Worm (Caenorhabditis elegans) whole organism, L4 larva: Measurements from ENCODE around the gene R13H4.7.

Experiments used
- D1046.2 ChIP-seq: fragments of 200-800 bp; sonication (Bioruptor generic); IDR thresholded peaks from 2 replicates; pipeline ENCODE4 v1.3.6; 2022; ENCODE audit warnings: missing genetic modification characterization, missing compliant biosample characterization
- F37D6.2 ChIP-seq: sonication (generic microtip); optimal IDR thresholded peaks from 2 replicates; lab custom pipeline; 2016; ENCODE audit warnings: mild to moderate bottlenecking, missing genetic modification characterization, missing compliant biosample characterization
- T26A8.4 ChIP-seq: fragments of 200-800 bp; sonication (Bioruptor generic); IDR thresholded peaks from 2 replicates; pipeline ENCODE4 v1.3.6; 2022; ENCODE audit warnings: missing genetic modification characterization, missing compliant biosample characterization
- Y105C5A.15 ChIP-seq: fragments of 200-800 bp; sonication (Bioruptor generic); IDR thresholded peaks from 2 replicates; pipeline ENCODE4 v1.3.6; 2022; ENCODE audit warnings: missing genetic modification characterization, missing compliant biosample characterization
- Y48G9A.11 ChIP-seq: fragments of 200-800 bp; sonication (Bioruptor generic); IDR thresholded peaks from 2 replicates; pipeline ENCODE4 v1.3.6; 2022; ENCODE audit warnings: missing genetic modification reagents, missing genetic modification characterization, missing compliant biosample characterization
- Y5F2A.4 ChIP-seq: fragments of 200-800 bp; sonication (Bioruptor generic); optimal IDR thresholded peaks from 2 replicates; lab custom pipeline; 2018; ENCODE audit warnings: mild to moderate bottlenecking, missing genetic modification characterization, missing compliant biosample characterization
- Y75B8A.6 ChIP-seq: fragments of 200-800 bp; sonication (Bioruptor generic); IDR thresholded peaks from 2 replicates; pipeline ENCODE4 v1.3.6; 2022; ENCODE audit warnings: missing genetic modification reagents, missing genetic modification characterization, missing compliant biosample characterization
- aha-1 ChIP-seq: fragments of 150-350 bp; peaks from one replicate; lab custom pipeline; 2014; ENCODE audit warnings: missing biosample characterization, missing genetic modification characterization
- arid-1 ChIP-seq: fragments of 200-800 bp; sonication (Bioruptor generic); conservative IDR thresholded peaks from 2 replicates; pipeline ENCODE4 v1.3.6; 2022; ENCODE audit warnings: missing genetic modification reagents, missing genetic modification characterization, missing compliant biosample characterization
- attf-4 ChIP-seq: sonication (generic microtip); optimal IDR thresholded peaks from 3 replicates; lab custom pipeline; 2017; ENCODE audit warnings: missing biosample characterization, missing genetic modification characterization
- ceh-20 ChIP-seq: fragments of 200-800 bp; sonication (Bioruptor generic); IDR thresholded peaks from 2 replicates; pipeline ENCODE4 v1.3.6; 2022; ENCODE audit warnings: missing genetic modification reagents, missing genetic modification characterization, missing compliant biosample characterization
- ceh-44 ChIP-seq: fragments of 200-800 bp; sonication (Bioruptor generic); IDR thresholded peaks from 2 replicates; pipeline ENCODE4 v1.3.6; 2022; ENCODE audit warnings: missing genetic modification reagents, missing genetic modification characterization, missing compliant biosample characterization
- daf-16 ChIP-seq, 3 experiments: sonication (generic microtip); optimal IDR thresholded peaks; 2 replicates each; lab custom pipeline; 2016 to 2017; ENCODE audit warnings: missing genetic modification characterization in 3 of 3, missing genetic modification reagents in 3 of 3, mild to moderate bottlenecking in 2 of 3, missing compliant biosample characterization in 2 of 3, missing biosample characterization in 1 of 3, moderate library complexity in 1 of 3
- duxl-1 ChIP-seq: sonication (generic microtip); optimal IDR thresholded peaks from 2 replicates; lab custom pipeline; 2016; ENCODE audit warnings: mild to moderate bottlenecking, missing genetic modification characterization, moderate library complexity, missing compliant biosample characterization; ENCODE audit not compliant: poor library complexity
- dve-1 ChIP-seq: sonication (generic microtip); optimal IDR thresholded peaks from 2 replicates; lab custom pipeline; 2017; ENCODE audit warnings: antibody characterized with exemption, mild to moderate bottlenecking, missing genetic modification characterization, missing compliant biosample characterization; ENCODE audit not compliant: insufficient read depth
- fkh-10 ChIP-seq: fragments of 150-350 bp; optimal IDR thresholded peaks from 2 replicates; lab custom pipeline; 2014; ENCODE audit warnings: missing biosample characterization, missing genetic modification reagents, missing genetic modification characterization
- lin-38 ChIP-seq: fragments of 200-800 bp; sonication (Bioruptor generic); IDR thresholded peaks from 2 replicates; pipeline ENCODE4 v1.3.6; 2022; ENCODE audit warnings: missing genetic modification reagents, missing genetic modification characterization, missing compliant biosample characterization
- madf-9 ChIP-seq: fragments of 200-800 bp; sonication (Bioruptor generic); conservative IDR thresholded peaks from 2 replicates; pipeline ENCODE4 v1.3.6; 2022; ENCODE audit warnings: missing genetic modification reagents, missing genetic modification characterization, missing compliant biosample characterization
- mdt-29 ChIP-seq: fragments of 200-800 bp; sonication (Bioruptor generic); IDR thresholded peaks from 2 replicates; pipeline ENCODE4 v1.3.6; 2022; ENCODE audit warnings: missing genetic modification reagents, missing genetic modification characterization, missing compliant biosample characterization
- mes-2 ChIP-seq: sonication (generic microtip); optimal IDR thresholded peaks from 2 replicates; lab custom pipeline; 2016; ENCODE audit warnings: missing genotype, mild to moderate bottlenecking, missing genetic modification characterization, missing compliant biosample characterization; ENCODE audit not compliant: poor library complexity, severe bottlenecking
- nhr-111 ChIP-seq: fragments of 200-800 bp; sonication (Bioruptor generic); optimal IDR thresholded peaks from 2 replicates; lab custom pipeline; 2018; ENCODE audit warnings: mild to moderate bottlenecking, missing genetic modification characterization, missing compliant biosample characterization
- nhr-28 ChIP-seq: fragments of 150-350 bp; optimal IDR thresholded peaks from 2 replicates; lab custom pipeline; 2014; ENCODE audit warnings: missing biosample characterization, missing genetic modification characterization
- nhr-41 ChIP-seq: fragments of 200-800 bp; sonication (Bioruptor generic); IDR thresholded peaks from 2 replicates; pipeline ENCODE4 v1.3.6; 2022; ENCODE audit warnings: missing genetic modification reagents, missing genetic modification characterization, missing compliant biosample characterization
- nhr-42 ChIP-seq: fragments of 200-800 bp; sonication (Bioruptor generic); IDR thresholded peaks from 2 replicates; pipeline ENCODE4 v1.3.6; 2022; ENCODE audit warnings: missing genetic modification characterization, missing compliant biosample characterization
- nhr-48 ChIP-seq: sonication (generic microtip); optimal IDR thresholded peaks from 2 replicates; lab custom pipeline; 2016; ENCODE audit warnings: mild to moderate bottlenecking, missing genetic modification characterization, missing compliant biosample characterization
- nhr-77 ChIP-seq: fragments of 150-350 bp; optimal IDR thresholded peaks from 2 replicates; lab custom pipeline; 2014; ENCODE audit warnings: missing biosample characterization, missing genetic modification characterization
- pha-4 ChIP-seq, 2 experiments: fragments of 150-350 bp in 1 of 2; fragments of 200-800 bp in 1 of 2; sonication (Bioruptor generic) in 1 of 2; IDR thresholded peaks in 1 of 2; optimal IDR thresholded peaks in 1 of 2; 2 replicates each; pipeline versions ENCODE4 v1.3.6 to Lab custom; 2014 to 2022; ENCODE audit warnings: missing genetic modification characterization in 2 of 2, missing genetic modification reagents in 2 of 2, missing biosample characterization in 1 of 2, missing compliant biosample characterization in 1 of 2
- php-3 ChIP-seq: fragments of 200-800 bp; sonication (Bioruptor generic); IDR thresholded peaks from 2 replicates; pipeline ENCODE4 v1.3.6; 2022; ENCODE audit warnings: missing genetic modification reagents, missing genetic modification characterization, missing compliant biosample characterization
- snpc-1.2 ChIP-seq: fragments of 200-800 bp; sonication (Bioruptor generic); IDR thresholded peaks from 2 replicates; pipeline ENCODE4 v1.3.6; 2022; ENCODE audit warnings: missing genetic modification reagents, missing genetic modification characterization, missing compliant biosample characterization
- tra-1 ChIP-seq: fragments of 200-800 bp; sonication (Bioruptor generic); IDR thresholded peaks from 2 replicates; pipeline ENCODE4 v1.3.6; 2022; ENCODE audit warnings: missing genetic modification reagents, missing genetic modification characterization, missing compliant biosample characterization
- unc-62 ChIP-seq, 3 experiments: fragments of 150-350 bp in 1 of 3; sonication (generic microtip); optimal IDR thresholded peaks in 2 of 3; peaks in 1 of 3; 1 replicate in 1 of 3; 2 replicates in 2 of 3; lab custom pipeline; 2014 to 2017; ENCODE audit warnings: missing biosample characterization in 3 of 3, missing genetic modification characterization in 3 of 3, missing genetic modification reagents in 3 of 3, missing genotype in 1 of 3
- vab-7 ChIP-seq: fragments of 200-800 bp; sonication (Bioruptor generic); IDR thresholded peaks from 2 replicates; pipeline ENCODE4 v1.3.6; 2022; ENCODE audit warnings: missing genetic modification reagents, missing genetic modification characterization, missing compliant biosample characterization
- zfp-3 ChIP-seq: fragments of 200-800 bp; sonication (Bioruptor generic); conservative IDR thresholded peaks from 2 replicates; pipeline ENCODE4 v1.3.6; 2022; ENCODE audit warnings: missing genetic modification reagents, missing genetic modification characterization, missing compliant biosample characterization

The R13H4.7 gene

ce11 chrV:11820551-11820950, 47.5 kb downstream of the R13H4.7 start (continued):
- TF ChIP-seq arid-1 (GFP tag; lab: Robert Waterston, UW) (no peak), D1046.2 (GFP tag; lab: Robert Waterston, UW) (no peak), duxl-1 (no peak), daf-16 (GFP tag; optimal IDR thresholded peaks at IDR 0.05; lab: Kevin White, UChicago) (no peak), daf-16 (tag; optimal IDR thresholded peaks at IDR 0.05; lab: Kevin White, UChicago) (peak; percentile 23), Y48G9A.11 (GFP tag; lab: Robert Waterston, UW) (no peak), nhr-48 (no peak), fkh-10 (GFP tag; lab: Kevin White, UChicago) (no peak), nhr-28 (peak; percentile 68), ceh-44 (GFP tag; lab: Robert Waterston, UW) (no peak), aha-1 (peak; percentile 96), T26A8.4 (GFP tag; lab: Robert Waterston, UW) (no peak; the same call in 1 of the 2 replicates), nhr-41 (GFP tag; lab: Robert Waterston, UW) (no peak), php-3 (GFP tag; lab: Robert Waterston, UW) (no peak), dve-1 (tag; lab: Kevin White, UChicago) (peak; percentile 32)

- no peak for TF ChIP-seq daf-16 (GFP tag; optimal IDR thresholded peaks at IDR 0.05; lab: Kevin White, UChicago)
- peak; percentile 4 for TF ChIP-seq daf-16 (tag; optimal IDR thresholded peaks at IDR 0.05; lab: Kevin White, UChicago)
- TF ChIP-seq vab-7 (GFP tag; lab: Robert Waterston, UW), result 0 out of 2 replicates have a peak, but pooled peaks have one; percentile 2
- no peak for TF ChIP-seq attf-4 (tag; lab: Kevin White, UChicago)
- TF ChIP-seq aha-1, result peak; percentile 76
Measured at ce11 chrV:11819451-11819850, 48.6 kb downstream of the R13H4.7 start.

- TF ChIP-seq tra-1 (GFP tag; lab: Robert Waterston, UW) (no peak), unc-62 (GFP tag; optimal IDR thresholded peaks at IDR 0.05 in 1 of 2; lab: Kevin White, UChicago) (peak in 1 of 2 experiments; percentile 44), unc-62 (tag; optimal IDR thresholded peaks at IDR 0.05; lab: Kevin White, UChicago) (no peak)
Measured at ce11 chrV:11818786-11819185, 49.3 kb downstream of the R13H4.7 start.

DNA sequence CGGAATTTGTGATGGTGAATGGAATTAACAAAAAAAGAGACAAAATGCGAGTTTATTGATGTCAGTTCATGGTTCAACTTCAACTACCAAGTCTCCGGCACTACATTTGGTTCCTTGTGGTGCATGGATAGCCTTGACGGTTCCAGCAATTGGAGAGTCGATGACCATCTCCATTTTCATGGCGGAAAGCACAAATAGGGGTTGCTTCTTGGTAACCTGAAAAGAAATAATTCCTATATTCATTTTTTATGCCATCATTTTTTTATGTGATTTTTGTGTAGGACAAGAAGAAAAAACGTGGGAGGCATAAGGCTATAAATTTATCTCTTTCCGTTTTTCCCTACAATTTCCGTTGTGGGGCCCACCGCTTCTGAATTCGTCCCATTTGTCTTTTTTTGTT, 50.0 kb downstream of the R13H4.7 start:
- TF ChIP-seq Y5F2A.4 (GFP tag; lab: Kevin White, UChicago), result no peak
- TF ChIP-seq pha-4 (GFP tag; IDR thresholded peaks at IDR 0.05; lab: Robert Waterston, UW), result 0 out of 2 replicates have a peak, but pooled peaks have one; percentile 35
- no peak for TF ChIP-seq pha-4 (tag; optimal IDR thresholded peaks at IDR 0.05; lab: Kevin White, UChicago)
- TF ChIP-seq madf-9 (GFP tag; lab: Robert Waterston, UW), result no peak
- TF ChIP-seq D1046.2 (GFP tag; lab: Robert Waterston, UW), result 0 out of 2 replicates have a peak, but pooled peaks have one; percentile 11
- 0 out of 2 replicates have a peak, but pooled peaks have one; percentile 15 for TF ChIP-seq lin-38 (GFP tag; lab: Robert Waterston, UW)
- TF ChIP-seq nhr-111 (GFP tag; lab: Kevin White, UChicago), result no peak
- no peak for TF ChIP-seq mdt-29 (GFP tag; lab: Robert Waterston, UW)
- TF ChIP-seq Y105C5A.15 (GFP tag; lab: Robert Waterston, UW), result 0 out of 2 replicates have a peak, but pooled peaks have one; percentile 32
- no peak for TF ChIP-seq Y75B8A.6
- no peak for TF ChIP-seq nhr-77 (tag; lab: Kevin White, UChicago)
- peak; percentile 17; the same call in 1 of the 2 replicates for TF ChIP-seq nhr-42 (GFP tag; lab: Robert Waterston, UW)
- TF ChIP-seq snpc-1.2 (GFP tag; lab: Robert Waterston, UW), result no peak
- TF ChIP-seq zfp-3, result peak; percentile 79; the same call in 1 of the 2 replicates
- TF ChIP-seq tra-1 (GFP tag; lab: Robert Waterston, UW), result no peak
- no peak for TF ChIP-seq mes-2 (tag; lab: Kevin White, UChicago)
- TF ChIP-seq ceh-20, result 0 out of 2 replicates have a peak, but pooled peaks have one; percentile 12
- no peak for TF ChIP-seq F37D6.2 (tag; lab: Kevin White, UChicago)
